Worm (Caenorhabditis elegans) whole organism, early embryonic: ENCODE results near the gene zipt-7.2.

Source experiments
- ama-1 ChIP-seq: fragments of 150-350 bp; optimal IDR thresholded peaks from 2 replicates; lab custom pipeline; 2014
- flt-1 ChIP-seq: fragments of 200-800 bp; sonication (Bioruptor generic); IDR thresholded peaks from 2 replicates; pipeline ENCODE4 v1.3.6; 2022; ENCODE audit warnings: missing genetic modification characterization, missing compliant biosample characterization
- tbx-11 ChIP-seq: fragments of 200-800 bp; sonication (Bioruptor generic); IDR thresholded peaks from 2 replicates; pipeline ENCODE4 v1.3.6; 2022; ENCODE audit warnings: missing genetic modification characterization, missing compliant biosample characterization
- tra-4 ChIP-seq: sonication (generic microtip); optimal IDR thresholded peaks from 2 replicates; lab custom pipeline; 2017; ENCODE audit warnings: missing genetic modification characterization, missing compliant biosample characterization

DNA sequence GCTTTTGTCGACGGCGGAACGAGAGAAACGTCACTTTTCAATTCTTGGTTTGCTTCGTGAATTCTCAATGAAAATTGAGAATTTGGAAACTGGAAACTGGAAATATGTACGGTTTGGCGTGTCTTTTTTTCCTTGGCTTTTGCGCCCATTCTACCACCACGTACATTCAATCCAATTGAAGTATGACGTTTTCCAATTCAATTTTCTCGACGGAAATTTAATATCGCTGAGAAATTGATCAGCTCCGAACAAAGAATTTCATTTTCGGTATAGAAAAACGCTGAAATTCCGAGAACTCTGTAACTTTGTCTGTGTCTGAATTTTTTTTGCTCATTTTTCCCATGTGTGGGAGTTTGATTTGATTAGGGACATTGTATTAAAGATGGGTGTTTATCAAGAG lies 25.6 kb upstream of the zipt-7.2 start:
- no peak for TF ChIP-seq ama-1 (lab: Kevin White, UChicago)
- no peak for TF ChIP-seq tbx-11
- no peak for TF ChIP-seq flt-1 (GFP tag; lab: Robert Waterston, UW)
- no peak for TF ChIP-seq tra-4
